Worm (Caenorhabditis elegans) whole organism, L4 larva: ENCODE measurements around the gene F25B4.4.
A peak's percentile ranks its signal among the peaks of the same experiment; 100 is the strongest.

ENCODE experiments used
- D1046.2 ChIP-seq: fragments of 200-800 bp; sonication (Bioruptor generic); IDR thresholded peaks from 2 replicates; pipeline ENCODE4 v1.3.6; 2022; ENCODE audit warnings: missing genetic modification characterization, missing compliant biosample characterization
- F26F4.8 ChIP-seq: fragments of 200-800 bp; sonication (Bioruptor generic); conservative IDR thresholded peaks from 2 replicates; pipeline ENCODE4 v1.3.6; 2022; ENCODE audit warnings: missing genetic modification characterization, missing compliant biosample characterization
- F49E8.2 ChIP-seq: sonication (generic microtip); optimal IDR thresholded peaks from 2 replicates; lab custom pipeline; 2016; ENCODE audit warnings: missing compliant biosample characterization, mild to moderate bottlenecking, missing genetic modification characterization, borderline replicate concordance
- R02D3.7 ChIP-seq: fragments of 150-350 bp; sonication (generic microtip); optimal IDR thresholded peaks from 3 replicates; lab custom pipeline; 2014; ENCODE audit warnings: missing biosample characterization, missing genetic modification characterization
- Y48G9A.11 ChIP-seq: fragments of 200-800 bp; sonication (Bioruptor generic); IDR thresholded peaks from 2 replicates; pipeline ENCODE4 v1.3.6; 2022; ENCODE audit warnings: missing genetic modification reagents, missing genetic modification characterization, missing compliant biosample characterization
- aha-1 ChIP-seq: fragments of 150-350 bp; peaks from one replicate; lab custom pipeline; 2014; ENCODE audit warnings: missing biosample characterization, missing genetic modification characterization
- ceh-62 ChIP-seq: sonication (generic microtip); optimal IDR thresholded peaks from 2 replicates; lab custom pipeline; 2017; ENCODE audit warnings: missing biosample characterization, missing genetic modification characterization
- ces-1 ChIP-seq: fragments of 150-350 bp; sonication (generic microtip); optimal IDR thresholded peaks from 4 replicates; lab custom pipeline; 2014; ENCODE audit warnings: missing biosample characterization, missing genetic modification reagents, missing genetic modification characterization
- daf-16 ChIP-seq, 3 experiments: sonication (generic microtip); optimal IDR thresholded peaks; 2 replicates each; lab custom pipeline; 2016 to 2017; ENCODE audit warnings: missing genetic modification characterization in 3 of 3, missing genetic modification reagents in 3 of 3, mild to moderate bottlenecking in 2 of 3, missing compliant biosample characterization in 2 of 3, missing biosample characterization in 1 of 3, moderate library complexity in 1 of 3
- daf-19 ChIP-seq: fragments of 200-800 bp; sonication (Bioruptor generic); conservative IDR thresholded peaks from 2 replicates; pipeline ENCODE4 v1.3.6; 2022; ENCODE audit warnings: missing genetic modification characterization, missing compliant biosample characterization
- daf-8 ChIP-seq: fragments of 200-800 bp; sonication (Bioruptor generic); IDR thresholded peaks from 2 replicates; pipeline ENCODE4 v1.3.6; 2022; ENCODE audit warnings: missing genetic modification characterization, missing compliant biosample characterization
- dmd-6 ChIP-seq: fragments of 200-800 bp; sonication (Bioruptor generic); IDR thresholded peaks from 2 replicates; pipeline ENCODE4 v1.3.6; 2022; ENCODE audit warnings: missing genetic modification reagents, missing genetic modification characterization, missing compliant biosample characterization
- duxl-1 ChIP-seq: sonication (generic microtip); optimal IDR thresholded peaks from 2 replicates; lab custom pipeline; 2016; ENCODE audit warnings: mild to moderate bottlenecking, missing genetic modification characterization, moderate library complexity, missing compliant biosample characterization; ENCODE audit not compliant: poor library complexity
- dve-1 ChIP-seq: sonication (generic microtip); optimal IDR thresholded peaks from 2 replicates; lab custom pipeline; 2017; ENCODE audit warnings: antibody characterized with exemption, mild to moderate bottlenecking, missing genetic modification characterization, missing compliant biosample characterization; ENCODE audit not compliant: insufficient read depth
- egl-43 ChIP-seq: fragments of 200-800 bp; sonication (Bioruptor generic); IDR thresholded peaks from 2 replicates; pipeline ENCODE4 v1.3.6; 2022; ENCODE audit warnings: missing genetic modification reagents, missing genetic modification characterization, missing compliant biosample characterization
- fkh-10 ChIP-seq: fragments of 150-350 bp; optimal IDR thresholded peaks from 2 replicates; lab custom pipeline; 2014; ENCODE audit warnings: missing biosample characterization, missing genetic modification reagents, missing genetic modification characterization
- gei-8 ChIP-seq: fragments of 200-800 bp; sonication (Bioruptor generic); optimal IDR thresholded peaks from 2 replicates; lab custom pipeline; 2018; ENCODE audit warnings: mild to moderate bottlenecking, missing genetic modification characterization, missing compliant biosample characterization
- hmg-1.1 ChIP-seq: fragments of 200-800 bp; sonication (Bioruptor generic); IDR thresholded peaks from 2 replicates; pipeline ENCODE4 v1.3.6; 2022; ENCODE audit warnings: missing genetic modification reagents, missing genetic modification characterization, missing compliant biosample characterization
- lim-7 ChIP-seq: fragments of 200-800 bp; sonication (Bioruptor generic); IDR thresholded peaks from 2 replicates; pipeline ENCODE4 v1.3.6; 2022; ENCODE audit warnings: missing genetic modification characterization, missing compliant biosample characterization
- lin-1 ChIP-seq: fragments of 200-800 bp; sonication (Bioruptor generic); IDR thresholded peaks from 2 replicates; pipeline ENCODE4 v1.3.6; 2022; ENCODE audit warnings: missing genetic modification reagents, missing genetic modification characterization, missing compliant biosample characterization
- lsy-2 ChIP-seq, 2 experiments: fragments of 150-350 bp in 1 of 2; sonication (generic microtip) in 1 of 2; optimal IDR thresholded peaks; 2 replicates each; lab custom pipeline; 2014 to 2017; ENCODE audit warnings: missing biosample characterization in 2 of 2, missing genetic modification characterization in 2 of 2
- mdl-1 ChIP-seq, 2 experiments: fragments of 150-350 bp in 1 of 2; sonication (generic microtip) in 1 of 2; optimal IDR thresholded peaks; 2 replicates each; lab custom pipeline; 2014 to 2017; ENCODE audit warnings: missing biosample characterization in 2 of 2, missing genetic modification characterization in 2 of 2
- mes-2 ChIP-seq: sonication (generic microtip); optimal IDR thresholded peaks from 2 replicates; lab custom pipeline; 2016; ENCODE audit warnings: missing genotype, mild to moderate bottlenecking, missing genetic modification characterization, missing compliant biosample characterization; ENCODE audit not compliant: poor library complexity, severe bottlenecking
- mxl-2 ChIP-seq: fragments of 200-800 bp; sonication (Bioruptor generic); conservative IDR thresholded peaks from 2 replicates; pipeline ENCODE4 v1.3.6; 2022; ENCODE audit warnings: missing genetic modification reagents, missing genetic modification characterization, missing compliant biosample characterization
- mxl-3 ChIP-seq: fragments of 200-800 bp; sonication (Bioruptor generic); optimal IDR thresholded peaks from 2 replicates; lab custom pipeline; 2018; ENCODE audit warnings: mild to moderate bottlenecking, missing genetic modification characterization, missing compliant biosample characterization
- nhr-102 ChIP-seq: sonication (generic microtip); optimal IDR thresholded peaks from 2 replicates; lab custom pipeline; 2016; ENCODE audit warnings: mild to moderate bottlenecking, missing genetic modification characterization, moderate library complexity, missing compliant biosample characterization
- nhr-28 ChIP-seq: fragments of 150-350 bp; optimal IDR thresholded peaks from 2 replicates; lab custom pipeline; 2014; ENCODE audit warnings: missing biosample characterization, missing genetic modification characterization
- nhr-41 ChIP-seq: fragments of 200-800 bp; sonication (Bioruptor generic); IDR thresholded peaks from 2 replicates; pipeline ENCODE4 v1.3.6; 2022; ENCODE audit warnings: missing genetic modification reagents, missing genetic modification characterization, missing compliant biosample characterization
- nhr-6 ChIP-seq: fragments of 150-350 bp; optimal IDR thresholded peaks from 2 replicates; lab custom pipeline; 2014; ENCODE audit warnings: missing biosample characterization, missing genetic modification characterization
- pqm-1 ChIP-seq: sonication (generic microtip); optimal IDR thresholded peaks from 2 replicates; lab custom pipeline; 2017; ENCODE audit warnings: missing biosample characterization, missing genetic modification characterization
- set-16 ChIP-seq: fragments of 200-800 bp; sonication (Bioruptor generic); IDR thresholded peaks from 2 replicates; pipeline ENCODE4 v1.3.6; 2022; ENCODE audit warnings: missing genetic modification reagents, missing genetic modification characterization, missing compliant biosample characterization
- skn-1 ChIP-seq: fragments of 150-350 bp; optimal IDR thresholded peaks from 2 replicates; lab custom pipeline; 2014; ENCODE audit warnings: missing biosample characterization, missing genetic modification characterization
- tag-97 ChIP-seq: fragments of 200-800 bp; sonication (Bioruptor generic); IDR thresholded peaks from 2 replicates; pipeline ENCODE4 v1.3.6; 2022; ENCODE audit warnings: missing genetic modification characterization, missing compliant biosample characterization
- unc-130 ChIP-seq: sonication (generic microtip); optimal IDR thresholded peaks from 2 replicates; lab custom pipeline; 2016; ENCODE audit warnings: missing genetic modification reagents, missing genetic modification characterization, missing compliant biosample characterization
- unc-62 ChIP-seq, 3 experiments: fragments of 150-350 bp in 1 of 3; sonication (generic microtip); optimal IDR thresholded peaks in 2 of 3; peaks in 1 of 3; 1 replicate in 1 of 3; 2 replicates in 2 of 3; lab custom pipeline; 2014 to 2017; ENCODE audit warnings: missing biosample characterization in 3 of 3, missing genetic modification characterization in 3 of 3, missing genetic modification reagents in 3 of 3, missing genotype in 1 of 3
- zfp-2 ChIP-seq: sonication (generic microtip); optimal IDR thresholded peaks from 2 replicates; lab custom pipeline; 2016; ENCODE audit warnings: mild to moderate bottlenecking, missing genetic modification characterization, missing compliant biosample characterization
- zfp-3 ChIP-seq: fragments of 200-800 bp; sonication (Bioruptor generic); conservative IDR thresholded peaks from 2 replicates; pipeline ENCODE4 v1.3.6; 2022; ENCODE audit warnings: missing genetic modification reagents, missing genetic modification characterization, missing compliant biosample characterization
- zip-11 ChIP-seq: fragments of 200-800 bp; sonication (Bioruptor generic); IDR thresholded peaks from 2 replicates; pipeline ENCODE4 v1.3.6; 2022; ENCODE audit warnings: missing genetic modification characterization, missing compliant biosample characterization
- zip-2 ChIP-seq: fragments of 150-350 bp; optimal IDR thresholded peaks from 2 replicates; lab custom pipeline; 2014; ENCODE audit warnings: missing biosample characterization, missing genetic modification characterization
- ztf-11 ChIP-seq: fragments of 150-350 bp; optimal IDR thresholded peaks from 2 replicates; lab custom pipeline; 2014; ENCODE audit warnings: missing biosample characterization, missing genetic modification characterization
- ztf-7 ChIP-seq: fragments of 150-350 bp; optimal IDR thresholded peaks from 2 replicates; lab custom pipeline; 2014; ENCODE audit warnings: missing biosample characterization, missing genetic modification characterization

F25B4.4 gene

DNA sequence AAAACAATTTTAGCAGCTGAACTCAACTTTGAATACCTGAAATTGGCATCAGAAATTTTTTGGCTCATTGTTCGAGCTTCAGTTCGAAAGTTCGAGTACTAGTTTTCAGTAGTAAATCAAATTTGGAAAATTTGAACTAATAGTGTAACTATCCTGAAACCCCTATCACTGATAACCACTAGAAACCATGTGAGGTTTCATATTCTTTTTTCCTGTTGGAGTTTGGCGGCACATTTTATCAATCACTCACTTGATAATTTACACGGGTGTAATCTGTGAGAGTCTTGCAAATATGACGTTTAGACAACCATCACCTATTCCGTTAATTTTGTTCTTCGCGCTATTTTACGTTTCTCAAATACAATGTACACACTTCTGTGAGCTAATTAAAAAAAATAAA, 37.3 kb upstream of the F25B4.4 start, which contains the start of gene C14C11.4 (continued):
- TF ChIP-seq F26F4.8 (GFP tag; lab: Robert Waterston, UW), result no peak
- peak in 1 of 2 experiments; percentile 4 for TF ChIP-seq mdl-1 (tag; optimal IDR thresholded peaks at IDR 0.05; lab: Kevin White, UChicago)

DNA sequence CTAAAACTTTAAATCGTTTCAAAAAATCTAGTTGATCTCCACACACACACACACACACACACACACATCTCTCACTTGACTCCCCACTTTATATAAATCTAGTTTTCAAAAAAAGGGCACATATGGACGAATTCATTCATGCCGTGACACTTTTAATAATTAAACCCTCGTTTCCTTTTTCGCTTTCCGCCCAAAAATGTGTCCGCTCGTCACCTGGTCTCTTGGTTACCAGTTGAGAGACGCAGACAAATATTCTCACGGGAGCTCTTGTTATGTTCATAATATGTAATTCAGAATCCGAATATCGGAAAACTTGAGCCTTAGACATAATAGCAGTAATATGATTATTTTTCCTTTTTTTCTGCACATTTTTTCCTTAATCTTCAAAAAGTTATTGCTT, 32.8 kb upstream of the F25B4.4 start:
- TF ChIP-seq hmg-1.1 (GFP tag; lab: Robert Waterston, UW) (no peak), set-16 (GFP tag; lab: Robert Waterston, UW) (no peak), mes-2 (tag; lab: Kevin White, UChicago) (no peak), fkh-10 (GFP tag; lab: Kevin White, UChicago) (no peak)

DNA sequence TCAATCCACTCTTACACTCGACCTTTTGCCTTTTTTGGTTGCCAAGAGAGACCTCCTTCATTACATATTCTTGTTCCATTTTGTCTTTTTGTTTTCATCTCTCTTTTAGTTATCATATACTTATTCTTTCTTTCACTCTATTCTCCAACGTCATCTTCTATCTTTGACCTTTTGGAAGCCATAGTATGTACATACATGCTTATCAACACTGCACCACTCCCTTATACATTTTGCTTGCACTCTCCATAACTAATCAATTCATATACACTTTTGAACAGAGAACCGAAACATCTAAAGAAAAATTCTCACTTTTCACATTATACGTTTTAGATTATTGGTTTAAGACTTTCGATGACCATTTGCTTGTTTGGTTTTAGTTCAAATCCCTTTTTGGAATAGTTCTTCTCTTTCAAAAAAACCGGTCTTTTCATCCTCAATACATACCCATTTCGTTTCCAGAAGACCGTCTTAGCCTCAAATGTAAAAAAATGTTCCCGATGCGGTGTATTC, 30.6 kb upstream of the F25B4.4 start, which contains the start of gene hex-2:
Gene hex-2 (plus strand): TSS at position 460 of the 510 bp plus-strand sequence.
- TF ChIP-seq daf-8 (GFP tag; lab: Robert Waterston, UW) (no peak), duxl-1 (tag; lab: Kevin White, UChicago) (no peak), gei-8 (GFP tag; lab: Kevin White, UChicago) (no peak), nhr-102 (tag; lab: Kevin White, UChicago) (no peak), tag-97 (GFP tag; lab: Robert Waterston, UW) (no peak), nhr-6 (tag; lab: Kevin White, UChicago) (peak; percentile 27), ztf-7 (tag; lab: Kevin White, UChicago) (no peak), zfp-3 (GFP tag; lab: Robert Waterston, UW) (no peak), ceh-62 (no peak), daf-19 (no peak), pqm-1 (tag; lab: Kevin White, UChicago) (peak; percentile 88), mes-2 (tag; lab: Kevin White, UChicago) (no peak), daf-16 (GFP tag; optimal IDR thresholded peaks at IDR 0.05; lab: Kevin White, UChicago) (no peak), daf-16 (tag; optimal IDR thresholded peaks at IDR 0.05; lab: Kevin White, UChicago) (peak; percentile 55), unc-130 (GFP tag; lab: Kevin White, UChicago) (no peak), R02D3.7 (tag; lab: Kevin White, UChicago) (no peak), lsy-2 (tag; optimal IDR thresholded peaks at IDR 0.05; lab: Kevin White, UChicago) (no peak), unc-62 (GFP tag; optimal IDR thresholded peaks at IDR 0.05 in 1 of 2; lab: Kevin White, UChicago) (peak in 1 of 2 experiments; percentile 33), unc-62 (tag; optimal IDR thresholded peaks at IDR 0.05; lab: Kevin White, UChicago) (no peak), ces-1 (GFP tag; lab: Kevin White, UChicago) (no peak), fkh-10 (GFP tag; lab: Kevin White, UChicago) (no peak), skn-1 (tag; lab: Kevin White, UChicago) (no peak), aha-1 (no peak), zip-11 (GFP tag; lab: Robert Waterston, UW) (no peak), mxl-3 (GFP tag; lab: Kevin White, UChicago) (no peak), nhr-28 (tag; lab: Kevin White, UChicago) (peak; percentile 37), lin-1 (no peak)

DNA sequence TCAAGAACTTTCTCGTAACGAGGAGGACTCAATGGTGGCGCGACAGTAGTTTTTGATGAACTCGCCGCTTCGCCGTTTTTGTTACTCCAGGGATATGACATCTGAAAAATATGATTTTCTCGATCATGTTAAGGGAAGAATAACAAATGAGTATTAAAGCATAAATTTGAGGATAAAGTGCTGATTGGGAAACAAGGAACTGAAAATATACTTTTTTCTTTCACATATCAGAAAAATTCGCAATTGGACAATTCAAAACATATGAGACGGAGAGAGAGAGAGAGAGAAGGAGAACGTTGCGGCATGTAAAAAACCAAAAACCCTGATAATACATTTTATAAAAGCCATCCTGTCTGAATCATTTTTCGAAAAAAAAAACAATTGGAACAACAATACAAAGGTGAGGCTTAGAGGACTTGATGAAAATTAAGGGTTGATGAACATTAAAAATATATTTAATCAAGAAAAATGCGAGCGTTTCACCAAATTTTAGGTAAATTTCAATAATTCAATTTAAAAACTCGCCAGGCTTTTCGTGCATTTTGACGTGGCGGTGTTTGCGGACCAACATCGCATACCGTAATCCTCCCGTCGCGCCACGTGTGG, 24.0 kb upstream of the F25B4.4 start, which contains the start of the genes mut-14 and C14C11.2:
Gene mut-14 (minus strand): TSS at position 101 of the 606 bp plus-strand sequence.
Gene C14C11.2 (plus strand): TSS at position 556 of the 606 bp plus-strand sequence.
- TF ChIP-seq zip-2 (tag; lab: Kevin White, UChicago) (no peak), lim-7 (GFP tag; lab: Robert Waterston, UW) (no peak), nhr-41 (GFP tag; lab: Robert Waterston, UW) (no peak), F49E8.2 (tag; lab: Kevin White, UChicago) (no peak), zfp-2 (no peak), daf-8 (GFP tag; lab: Robert Waterston, UW) (no peak), mxl-2 (GFP tag; lab: Robert Waterston, UW) (no peak), ztf-11 (tag; lab: Kevin White, UChicago) (no peak), egl-43 (GFP tag; lab: Robert Waterston, UW) (no peak), D1046.2 (no peak), Y48G9A.11 (no peak), dmd-6 (GFP tag; lab: Robert Waterston, UW) (no peak), dve-1 (tag; lab: Kevin White, UChicago) (no peak)
